Fruit fly (Drosophila melanogaster): ENCODE data around the gene CG6638.

The CG6638 gene

DNA sequence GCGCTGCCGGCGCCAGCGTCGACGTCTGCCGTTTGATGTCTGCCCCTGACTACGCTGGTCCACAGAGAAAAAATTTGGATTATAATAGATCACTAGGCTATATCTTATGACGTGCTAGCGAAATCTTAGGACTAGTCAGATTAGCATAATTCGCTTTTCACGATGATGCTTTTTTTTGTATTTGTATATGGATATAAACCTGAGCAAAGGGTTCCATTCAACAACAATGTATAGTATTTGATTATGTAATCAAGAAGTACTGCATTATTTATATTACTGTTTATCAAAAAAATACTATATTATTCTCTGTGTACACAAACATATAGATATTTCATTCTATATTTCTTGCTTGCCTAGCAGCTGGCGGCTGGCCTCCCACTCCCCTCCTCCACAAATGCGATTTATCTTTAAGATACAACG lies 28.8 kb downstream of the CG6638 start (continued):
- peak; percentile 56 for TF ChIP-seq jumu (GFP tag; optimal IDR thresholded peaks at IDR 0.05)
- peak; percentile 68; the same call in 2 of the 3 replicates for TF ChIP-seq CG34422 (GFP tag; IDR thresholded peaks at IDR 0.05)
- peak; percentile 72 for TF ChIP-seq CG10274 (GFP tag; optimal IDR thresholded peaks at IDR 0.05)
- TF ChIP-seq CG7271 (tag; optimal IDR thresholded peaks at IDR 0.05) = peak; percentile 22
- peak; percentile 89 for TF ChIP-seq CG11695 (GFP tag; IDR thresholded peaks at IDR 0.05)
- peak; percentile 80; the same call in 2 of the 3 replicates for TF ChIP-seq otp (GFP tag; IDR thresholded peaks at IDR 0.05)
- TF ChIP-seq CG4360 (GFP tag; IDR thresholded peaks at IDR 0.05) = peak; percentile 37; the same call in 1 of the 2 replicates
- peak; percentile 34 for TF ChIP-seq CG1792 (GFP tag; optimal IDR thresholded peaks at IDR 0.05)
- peak; percentile 91 for TF ChIP-seq Oli (tag; optimal IDR thresholded peaks at IDR 0.05)
- peak; percentile 62 for TF ChIP-seq CG6272 (GFP tag; IDR thresholded peaks at IDR 0.05)
- peak; percentile 42 for TF ChIP-seq CG8089 (GFP tag; optimal IDR thresholded peaks at IDR 0.05)
- TF ChIP-seq Elba2 (GFP tag; optimal IDR thresholded peaks at IDR 0.05) = no peak
- TF ChIP-seq CG15514 (GFP tag; optimal IDR thresholded peaks at IDR 0.05) = peak; percentile 70
- TF ChIP-seq bowl (GFP tag; IDR thresholded peaks at IDR 0.05) = peak; percentile 47; the same call in 1 of the 2 replicates
- peak; percentile 87 for TF ChIP-seq Dbx (GFP tag; IDR thresholded peaks at IDR 0.05)
- peak; percentile 74 for TF ChIP-seq dmrt11E (tag; optimal IDR thresholded peaks at IDR 0.05)
- peak; percentile 83 for TF ChIP-seq Xrp1 (GFP tag; IDR thresholded peaks at IDR 0.05)
- TF ChIP-seq CG9817 (tag; optimal IDR thresholded peaks at IDR 0.05) = peak; percentile 90
- TF ChIP-seq CG4617 (GFP tag; optimal IDR thresholded peaks at IDR 0.05; ENCODE audit: borderline replicate concordance) = peak; percentile 41
- peak; percentile 55 for TF ChIP-seq schlank (tag; optimal IDR thresholded peaks at IDR 0.05)
- TF ChIP-seq Opbp (GFP tag; IDR thresholded peaks at IDR 0.05; ENCODE audit: partially characterized antibody) = no peak
- TF ChIP-seq CG16813 (GFP tag; IDR thresholded peaks at IDR 0.05; ENCODE audit: partially characterized antibody) = no peak
- TF ChIP-seq D19A (tag; optimal IDR thresholded peaks at IDR 0.05) = peak; percentile 80
- TF ChIP-seq seq (GFP tag; IDR thresholded peaks at IDR 0.05) = peak; percentile 83
- TF ChIP-seq wdn (GFP tag; IDR thresholded peaks at IDR 0.05) = peak; percentile 80
- peak; percentile 75 for TF ChIP-seq Nf-YC (tag; optimal IDR thresholded peaks at IDR 0.05)
- TF ChIP-seq chn (GFP tag; optimal IDR thresholded peaks at IDR 0.05) = peak; percentile 69
- peak; percentile 73 for TF ChIP-seq CG17612 (GFP tag; IDR thresholded peaks at IDR 0.05)
- peak; percentile 94 for TF ChIP-seq sens (GFP tag)
- TF ChIP-seq CG4424 (GFP tag; optimal IDR thresholded peaks at IDR 0.05) = peak; percentile 80
- TF ChIP-seq CG13624 (GFP tag; optimal IDR thresholded peaks at IDR 0.05) = peak; percentile 78
- TF ChIP-seq CG10543 (GFP tag; optimal IDR thresholded peaks at IDR 0.05) = peak; percentile 89
- TF ChIP-seq CG4282 (GFP tag; optimal IDR thresholded peaks at IDR 0.05) = peak; percentile 45
- peak; percentile 6 for TF ChIP-seq CG15073 (GFP tag; optimal IDR thresholded peaks at IDR 0.05)
- TF ChIP-seq bbx (GFP tag; IDR thresholded peaks at IDR 0.05; ENCODE audit: partially characterized antibody) = no peak
- peak; percentile 78 for TF ChIP-seq HLH3B (GFP tag; IDR thresholded peaks at IDR 0.05)
- peak; percentile 87 for TF ChIP-seq CG18262 (tag; optimal IDR thresholded peaks at IDR 0.05)
- TF ChIP-seq dm (GFP tag; optimal IDR thresholded peaks at IDR 0.05) = peak; percentile 18
- peak; percentile 79 for TF ChIP-seq run (tag; optimal IDR thresholded peaks at IDR 0.05)
- peak; percentile 80 for TF ChIP-seq CG16815 (GFP tag; optimal IDR thresholded peaks at IDR 0.05)
- TF ChIP-seq CG15269 (tag; optimal IDR thresholded peaks at IDR 0.05) = peak; percentile 94
- TF ChIP-seq Vsx1 (GFP tag; optimal IDR thresholded peaks at IDR 0.05) = peak; percentile 74
- TF ChIP-seq ro (GFP tag; IDR thresholded peaks at IDR 0.05) = peak; percentile 35; the same call in 1 of the 2 replicates
- TF ChIP-seq stwl (tag; optimal IDR thresholded peaks at IDR 0.05) = no peak
- TF ChIP-seq Nf-YB (GFP tag; optimal IDR thresholded peaks at IDR 0.05) = peak; percentile 69
- peak; percentile 90 for TF ChIP-seq Sox102F (GFP tag; optimal IDR thresholded peaks at IDR 0.05)
- peak; percentile 89 for TF ChIP-seq phol (tag; optimal IDR thresholded peaks at IDR 0.05)
- TF ChIP-seq Bgb (GFP tag; IDR thresholded peaks at IDR 0.05; ENCODE audit: partially characterized antibody) = no peak
- peak; percentile 67 for TF ChIP-seq CrebB (tag; optimal IDR thresholded peaks at IDR 0.05)
- peak in 1 of 2 experiments; percentile 40 for TF ChIP-seq insv (GFP tag; optimal IDR thresholded peaks at IDR 0.05)
